Worm (Caenorhabditis elegans) whole organism, early embryonic: ENCODE results near the gene lelo-4.

Source experiments
- B0310.2 ChIP-seq: sonication (generic microtip); optimal IDR thresholded peaks from 2 replicates; lab custom pipeline; 2016; ENCODE audit warnings: mild to moderate bottlenecking, missing genetic modification characterization, missing compliant biosample characterization
- F13C5.2 ChIP-seq: sonication (generic microtip); optimal IDR thresholded peaks from 2 replicates; lab custom pipeline; 2017; ENCODE audit warnings: mild to moderate bottlenecking, missing genetic modification characterization, inconsistent platforms, missing compliant biosample characterization
- aly-1 ChIP-seq: sonication (generic microtip); optimal IDR thresholded peaks from 2 replicates; lab custom pipeline; 2016; ENCODE audit warnings: missing genetic modification characterization, missing compliant biosample characterization
- ama-1 ChIP-seq: fragments of 150-350 bp; optimal IDR thresholded peaks from 2 replicates; lab custom pipeline; 2014
- ceh-13 ChIP-seq: fragments of 200-800 bp; sonication (Bioruptor generic); optimal IDR thresholded peaks from 2 replicates; lab custom pipeline; 2018; ENCODE audit warnings: mild to moderate bottlenecking, missing genetic modification characterization, missing compliant biosample characterization
- ceh-36 ChIP-seq: sonication (generic microtip); optimal IDR thresholded peaks from 2 replicates; lab custom pipeline; 2016; ENCODE audit warnings: missing genetic modification characterization, inconsistent platforms, missing compliant biosample characterization
- ets-7 ChIP-seq: sonication (generic microtip); optimal IDR thresholded peaks from 2 replicates; lab custom pipeline; 2016; ENCODE audit warnings: missing genotype, missing genetic modification characterization, missing compliant biosample characterization
- flt-1 ChIP-seq: fragments of 200-800 bp; sonication (Bioruptor generic); IDR thresholded peaks from 2 replicates; pipeline ENCODE4 v1.3.6; 2022; ENCODE audit warnings: missing genetic modification characterization, missing compliant biosample characterization
- hmbx-1 ChIP-seq: sonication (generic microtip); optimal IDR thresholded peaks from 2 replicates; lab custom pipeline; 2016; ENCODE audit warnings: mild to moderate bottlenecking, missing genetic modification characterization, missing compliant biosample characterization
- hmg-4 ChIP-seq: fragments of 200-800 bp; sonication (Bioruptor generic); optimal IDR thresholded peaks from 2 replicates; lab custom pipeline; 2018; ENCODE audit warnings: mild to moderate bottlenecking, missing genetic modification characterization, missing compliant biosample characterization
- hnd-1 ChIP-seq: sonication (generic microtip); optimal IDR thresholded peaks from 2 replicates; lab custom pipeline; 2016; ENCODE audit warnings: missing genetic modification characterization, missing compliant biosample characterization
- pes-1 ChIP-seq: fragments of 200-800 bp; sonication (Bioruptor generic); IDR thresholded peaks from 2 replicates; pipeline ENCODE4 v1.3.6; 2022; ENCODE audit warnings: missing genetic modification reagents, missing genetic modification characterization, missing compliant biosample characterization
- scrt-1 ChIP-seq: fragments of 200-800 bp; sonication (Bioruptor generic); IDR thresholded peaks from 2 replicates; pipeline ENCODE4 v1.3.6; 2022; ENCODE audit warnings: missing genetic modification characterization, missing compliant biosample characterization
- sea-1 ChIP-seq: fragments of 200-800 bp; sonication (Bioruptor generic); conservative IDR thresholded peaks from 2 replicates; pipeline ENCODE4 v1.3.6; 2022; ENCODE audit warnings: missing genetic modification characterization, missing compliant biosample characterization
- tbx-11 ChIP-seq: fragments of 200-800 bp; sonication (Bioruptor generic); IDR thresholded peaks from 2 replicates; pipeline ENCODE4 v1.3.6; 2022; ENCODE audit warnings: missing genetic modification characterization, missing compliant biosample characterization
- tbx-37 ChIP-seq: fragments of 200-800 bp; sonication (Bioruptor generic); conservative IDR thresholded peaks from 2 replicates; pipeline ENCODE4 v1.3.6; 2022; ENCODE audit warnings: missing genetic modification reagents, missing genetic modification characterization, missing compliant biosample characterization
- tra-4 ChIP-seq: sonication (generic microtip); optimal IDR thresholded peaks from 2 replicates; lab custom pipeline; 2017; ENCODE audit warnings: missing genetic modification characterization, missing compliant biosample characterization

lelo-4 gene

ce11 chrII:5712126-5712525 is 2.6 kb upstream of the lelo-4 start:
- TF ChIP-seq ama-1 (lab: Kevin White, UChicago) (peak; percentile 28), flt-1 (GFP tag; lab: Robert Waterston, UW) (no peak)

DNA sequence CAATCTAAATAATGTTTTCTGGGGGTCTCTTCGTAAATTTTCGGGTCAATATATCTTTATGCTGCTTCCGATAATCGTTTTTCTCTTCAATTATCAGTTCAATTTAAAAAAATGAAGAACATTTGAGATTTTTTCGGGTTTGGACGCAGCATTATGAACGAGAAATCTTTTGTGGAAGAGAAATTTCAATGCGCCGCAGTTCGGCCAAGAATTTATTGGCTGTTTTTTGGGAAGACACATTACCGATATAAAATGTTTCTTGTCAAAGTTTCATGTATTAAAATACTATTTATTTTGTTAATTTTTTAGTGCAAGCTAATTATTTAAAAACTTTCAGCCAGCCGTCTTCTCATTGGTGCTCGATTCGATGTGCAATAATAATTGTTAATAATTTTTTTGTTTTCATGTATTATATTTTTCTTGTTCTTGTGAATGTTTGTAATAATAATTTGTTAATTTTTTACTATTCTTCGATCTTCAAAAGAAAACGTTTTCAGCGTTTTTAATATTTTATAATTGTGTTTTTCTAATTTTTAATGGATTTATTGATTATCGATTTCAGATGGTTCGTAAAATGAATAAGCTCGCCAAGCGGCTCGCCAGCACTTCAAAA is 1.1 kb downstream of the lelo-4 start, which contains the start of the genes C18A3.10 and C18A3.3:
Gene C18A3.10, minus strand, starts transcription at position 101 of the 613 bp plus-strand sequence.
Gene C18A3.3, plus strand, starts transcription at position 563 of the 613 bp plus-strand sequence.
- no peak for TF ChIP-seq tra-4 (tag; lab: Kevin White, UChicago)
- TF ChIP-seq pes-1 (GFP tag; lab: Robert Waterston, UW): no peak
- TF ChIP-seq F13C5.2 (tag; lab: Kevin White, UChicago): no peak
- TF ChIP-seq sea-1: no peak
- TF ChIP-seq hmbx-1 (tag; lab: Kevin White, UChicago): no peak
- no peak for TF ChIP-seq B0310.2 (tag; lab: Kevin White, UChicago)
- no peak for TF ChIP-seq ceh-13 (GFP tag; lab: Kevin White, UChicago)
- TF ChIP-seq tbx-11: no peak
- no peak for TF ChIP-seq scrt-1 (GFP tag; lab: Robert Waterston, UW)
- TF ChIP-seq aly-1 (tag; lab: Kevin White, UChicago): no peak
- TF ChIP-seq hnd-1 (tag; lab: Kevin White, UChicago): no peak
- no peak for TF ChIP-seq ets-7 (tag; lab: Kevin White, UChicago)

DNA sequence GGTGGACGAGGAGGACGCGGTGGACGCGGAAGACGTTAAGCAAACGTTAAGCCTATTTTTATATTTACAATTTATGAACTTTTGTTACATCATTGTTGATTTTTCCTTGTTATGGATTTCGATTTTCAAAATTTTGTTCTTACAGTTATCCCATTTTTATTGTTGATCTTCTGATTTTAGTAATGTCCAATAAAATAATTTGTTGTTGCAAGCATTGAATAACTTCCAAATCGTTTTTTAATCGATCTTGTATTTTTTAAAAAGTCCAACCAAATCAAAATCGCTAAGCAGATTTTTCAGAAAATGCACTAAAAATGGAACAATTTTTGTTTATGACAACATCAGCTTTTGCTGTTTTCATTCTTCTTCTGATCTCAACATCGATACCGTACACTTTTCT is 3.1 kb downstream of the lelo-4 start, which contains the start of gene zipt-3:
Gene zipt-3, plus strand, starts transcription at position 301 of the 400 bp plus-strand sequence.
- TF ChIP-seq ceh-13 (GFP tag; lab: Kevin White, UChicago): no peak
- TF ChIP-seq ets-7 (tag; lab: Kevin White, UChicago): no peak
- no peak for TF ChIP-seq hnd-1 (tag; lab: Kevin White, UChicago)
- no peak for TF ChIP-seq tbx-37 (GFP tag; lab: Robert Waterston, UW)
- TF ChIP-seq F13C5.2 (tag; lab: Kevin White, UChicago): no peak
- TF ChIP-seq tra-4 (tag; lab: Kevin White, UChicago): no peak
- no peak for TF ChIP-seq ama-1 (lab: Kevin White, UChicago)
- TF ChIP-seq aly-1 (tag; lab: Kevin White, UChicago): no peak
- no peak for TF ChIP-seq scrt-1 (GFP tag; lab: Robert Waterston, UW)
- TF ChIP-seq B0310.2 (tag; lab: Kevin White, UChicago): no peak
- no peak for TF ChIP-seq flt-1 (GFP tag; lab: Robert Waterston, UW)
- no peak for TF ChIP-seq ceh-36
- TF ChIP-seq tbx-11: no peak
- TF ChIP-seq hmg-4 (GFP tag; lab: Kevin White, UChicago): no peak

ce11 chrII:5719848-5720247 is 5.1 kb downstream of the lelo-4 start, which contains the start of gene damt-1:
Gene damt-1, plus strand, starts transcription at chrII:5720148.
- TF ChIP-seq hnd-1 (tag; lab: Kevin White, UChicago): no peak
- TF ChIP-seq ceh-13 (GFP tag; lab: Kevin White, UChicago): no peak
- TF ChIP-seq F13C5.2 (tag; lab: Kevin White, UChicago): no peak
- TF ChIP-seq tbx-11: no peak
- TF ChIP-seq hmbx-1 (tag; lab: Kevin White, UChicago): no peak
- TF ChIP-seq scrt-1 (GFP tag; lab: Robert Waterston, UW): no peak
- TF ChIP-seq tra-4 (tag; lab: Kevin White, UChicago): no peak
- TF ChIP-seq ceh-36: no peak
- TF ChIP-seq flt-1 (GFP tag; lab: Robert Waterston, UW): no peak
- TF ChIP-seq pes-1 (GFP tag; lab: Robert Waterston, UW): no peak
- TF ChIP-seq hmg-4 (GFP tag; lab: Kevin White, UChicago): no peak
- no peak for TF ChIP-seq B0310.2 (tag; lab: Kevin White, UChicago)
- no peak for TF ChIP-seq aly-1 (tag; lab: Kevin White, UChicago)
- no peak for TF ChIP-seq tbx-37 (GFP tag; lab: Robert Waterston, UW)

DNA sequence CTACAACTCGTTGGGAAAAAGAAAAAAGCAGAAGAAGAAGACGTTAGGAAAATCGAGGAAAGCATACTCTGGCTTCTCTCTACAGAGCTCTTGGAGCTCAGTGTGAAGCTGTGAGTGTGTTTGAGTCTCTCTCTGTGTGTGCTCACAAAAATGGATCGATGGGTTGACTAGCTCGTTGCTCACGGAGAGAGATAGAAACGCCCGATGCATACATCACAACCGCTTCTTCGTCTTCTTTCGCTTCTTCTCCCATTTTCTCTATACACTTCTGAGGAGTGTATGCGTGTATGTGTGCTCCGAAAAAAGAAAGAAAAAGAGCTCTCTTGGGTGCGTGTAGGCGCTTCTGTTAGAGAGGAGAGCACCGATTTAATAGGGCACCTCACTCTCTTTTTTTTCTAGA is 10.4 kb downstream of the lelo-4 start:
- TF ChIP-seq hmg-4 (GFP tag; lab: Kevin White, UChicago) (no peak), tra-4 (tag; lab: Kevin White, UChicago) (no peak)

DNA sequence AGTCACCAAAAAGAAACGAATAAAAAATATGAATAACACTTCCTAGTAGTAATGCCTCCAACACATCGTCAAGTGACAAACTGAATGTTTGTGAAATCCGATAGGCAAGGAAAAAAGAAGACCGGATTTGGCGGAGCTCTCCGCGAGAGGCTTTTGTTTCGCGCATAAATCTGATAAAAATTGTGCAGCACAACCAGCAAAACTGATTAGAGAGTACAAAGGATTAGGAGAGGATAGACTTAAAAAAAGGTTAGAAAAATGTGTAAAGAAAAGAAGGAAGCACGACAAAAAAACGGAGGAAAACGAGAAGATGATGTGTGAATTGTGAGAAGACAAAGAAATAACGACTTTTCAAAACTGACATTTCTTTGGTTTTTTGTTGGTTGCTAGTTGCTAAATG is 13.0 kb downstream of the lelo-4 start, which contains the start of gene rab-3:
Gene rab-3, minus strand, starts transcription at position 147 of the 400 bp plus-strand sequence.
- TF ChIP-seq aly-1 (tag; lab: Kevin White, UChicago) (no peak), B0310.2 (tag; lab: Kevin White, UChicago) (no peak), hmg-4 (GFP tag; lab: Kevin White, UChicago) (no peak), ceh-13 (GFP tag; lab: Kevin White, UChicago) (no peak), F13C5.2 (tag; lab: Kevin White, UChicago) (no peak), tbx-37 (GFP tag; lab: Robert Waterston, UW) (no peak)

- TF ChIP-seq aly-1 (tag; lab: Kevin White, UChicago): no peak
- no peak for TF ChIP-seq hnd-1 (tag; lab: Kevin White, UChicago)
- no peak for TF ChIP-seq tbx-37 (GFP tag; lab: Robert Waterston, UW)
- no peak for TF ChIP-seq F13C5.2 (tag; lab: Kevin White, UChicago)
- no peak for TF ChIP-seq B0310.2 (tag; lab: Kevin White, UChicago)
- TF ChIP-seq ets-7 (tag; lab: Kevin White, UChicago): no peak
- TF ChIP-seq tra-4 (tag; lab: Kevin White, UChicago): no peak
These were observed 15.8 kb downstream of the lelo-4 start, which contains the start of the genes C18A3.7 and C18A3.11 for ce11 chrII:5730343-5731083. Gene C18A3.7, minus strand, starts transcription at chrII:5730443. Gene C18A3.11, plus strand, starts transcription at chrII:5731033.
